Fruit fly (Drosophila melanogaster) whole organism, embryonic: ENCODE measurements around the gene east.

Experiments used
- Atf3 ChIP-seq: fragments of 200-800 bp; sonication (Bioruptor generic); optimal IDR thresholded peaks from 3 replicates; lab custom pipeline; 2016; ENCODE audit warnings: missing biosample characterization, missing genetic modification characterization
- Atf6 ChIP-seq: fragments of 200-800 bp; sonication (Bioruptor generic); IDR thresholded peaks from 2 replicates; pipeline ENCODE4 v1.3.6; 2022; ENCODE audit warnings: missing biosample characterization, missing genetic modification characterization
- BtbVII ChIP-seq: fragments of 200-800 bp; sonication (Bioruptor generic); optimal IDR thresholded peaks from 3 replicates; lab custom pipeline; 2017; ENCODE audit warnings: missing biosample characterization, mild to moderate bottlenecking, missing genetic modification characterization
- CG1024 ChIP-seq: fragments of 200-800 bp; sonication (Bioruptor generic); IDR thresholded peaks from 2 replicates; pipeline ENCODE4 v1.3.6; 2022; ENCODE audit warnings: missing biosample characterization, missing genetic modification characterization
- CG11695 ChIP-seq: fragments of 200-800 bp; sonication (Bioruptor generic); IDR thresholded peaks from 3 replicates; pipeline ENCODE4 v1.3.6; 2022; ENCODE audit warnings: missing biosample characterization, missing genetic modification characterization
- CG12299 ChIP-seq: fragments of 200-800 bp; sonication (Bioruptor generic); optimal IDR thresholded peaks from 2 replicates; lab custom pipeline; 2018; ENCODE audit warnings: missing biosample characterization, mild to moderate bottlenecking, missing genetic modification characterization
- CG12744 ChIP-seq: fragments of 200-800 bp; sonication (Bioruptor generic); optimal IDR thresholded peaks from 2 replicates; lab custom pipeline; 2016; ENCODE audit warnings: missing biosample characterization, missing genetic modification characterization
- CG14014 ChIP-seq: fragments of 200-800 bp; sonication (Bioruptor generic); IDR thresholded peaks from 2 replicates; pipeline ENCODE4 v1.3.6; 2022; ENCODE audit warnings: missing biosample characterization, missing genetic modification characterization
- CG15514 ChIP-seq: fragments of 200-800 bp; sonication (Bioruptor generic); optimal IDR thresholded peaks from 3 replicates; lab custom pipeline; 2017; ENCODE audit warnings: missing biosample characterization, missing genetic modification characterization, mild to moderate bottlenecking, moderate library complexity, missing genetic modification reagents
- CG1832 ChIP-seq: fragments of 200-800 bp; sonication (Bioruptor generic); optimal IDR thresholded peaks from 2 replicates; lab custom pipeline; 2017; ENCODE audit warnings: missing biosample characterization, mild to moderate bottlenecking, missing genetic modification characterization, inconsistent platforms
- CG31365 ChIP-seq: fragments of 200-800 bp; sonication (Bioruptor generic); optimal IDR thresholded peaks from 2 replicates; lab custom pipeline; 2018; ENCODE audit warnings: missing biosample characterization, mild to moderate bottlenecking, missing genetic modification characterization
- CG4282 ChIP-seq: fragments of 200-800 bp; sonication (Bioruptor generic); optimal IDR thresholded peaks from 2 replicates; lab custom pipeline; 2016; ENCODE audit warnings: missing biosample characterization, missing genetic modification characterization
- CG5180 ChIP-seq: fragments of 200-800 bp; sonication (Bioruptor generic); optimal IDR thresholded peaks from 3 replicates; lab custom pipeline; 2017; ENCODE audit warnings: missing biosample characterization, missing genetic modification characterization, mild to moderate bottlenecking, moderate library complexity, missing genetic modification reagents
- CG7357 ChIP-seq: fragments of 200-800 bp; sonication (Bioruptor generic); IDR thresholded peaks from 3 replicates; pipeline ENCODE4 v1.3.6; 2022; ENCODE audit warnings: missing biosample characterization, missing genetic modification characterization
- CG8388 ChIP-seq: fragments of 200-800 bp; sonication (Bioruptor generic); optimal IDR thresholded peaks from 2 replicates; lab custom pipeline; 2019; ENCODE audit warnings: missing biosample characterization, mild to moderate bottlenecking, missing genetic modification characterization, moderate library complexity
- CG8924 ChIP-seq: fragments of 200-800 bp; optimal IDR thresholded peaks from 3 replicates; lab custom pipeline; 2019; ENCODE audit warnings: missing biosample characterization, mild to moderate bottlenecking, missing genetic modification characterization, moderate library complexity
- CTCF ChIP-seq: fragments of 200-800 bp; sonication (Bioruptor generic); optimal IDR thresholded peaks from 2 replicates; lab custom pipeline; 2017; ENCODE audit warnings: missing biosample characterization, mild to moderate bottlenecking, missing genetic modification characterization, moderate library complexity
- HmgD ChIP-seq: fragments of 200-800 bp; sonication (Bioruptor generic); optimal IDR thresholded peaks from 3 replicates; lab custom pipeline; 2016; ENCODE audit warnings: missing biosample characterization, missing genetic modification characterization
- Hmx ChIP-seq: fragments of 200-800 bp; sonication (Bioruptor generic); optimal IDR thresholded peaks from 2 replicates; lab custom pipeline; 2016; ENCODE audit warnings: missing biosample characterization, missing genetic modification characterization
- MBD-R2 ChIP-seq: fragments of 200-800 bp; sonication (Bioruptor generic); IDR thresholded peaks from 2 replicates; pipeline ENCODE4 v1.3.6; 2022; ENCODE audit warnings: missing biosample characterization, missing genetic modification characterization
- Oli ChIP-seq: fragments of 200-800 bp; sonication (Bioruptor generic); optimal IDR thresholded peaks from 2 replicates; lab custom pipeline; 2018; ENCODE audit warnings: missing biosample characterization, mild to moderate bottlenecking, missing genetic modification characterization, moderate library complexity
- Spps ChIP-seq: fragments of 200-800 bp; sonication (Bioruptor generic); optimal IDR thresholded peaks from 2 replicates; lab custom pipeline; 2018; ENCODE audit warnings: missing biosample characterization, mild to moderate bottlenecking, missing genetic modification characterization
- Sry-β ChIP-seq: fragments of 200-800 bp; sonication (Bioruptor generic); optimal IDR thresholded peaks from 2 replicates; lab custom pipeline; 2018; ENCODE audit warnings: missing biosample characterization, mild to moderate bottlenecking, missing genetic modification characterization, moderate library complexity
- Sry-δ ChIP-seq: fragments of 200-800 bp; sonication (Bioruptor generic); optimal IDR thresholded peaks from 2 replicates; lab custom pipeline; 2016; ENCODE audit warnings: missing biosample characterization, missing genetic modification characterization
- YL-1 ChIP-seq: fragments of 200-800 bp; sonication (Bioruptor generic); optimal IDR thresholded peaks from 3 replicates; lab custom pipeline; 2017; ENCODE audit warnings: missing biosample characterization, mild to moderate bottlenecking, missing genetic modification characterization
- abd-A ChIP-seq: fragments of 200-800 bp; sonication (Bioruptor generic); optimal IDR thresholded peaks from 3 replicates; lab custom pipeline; 2019; ENCODE audit warnings: missing biosample characterization, mild to moderate bottlenecking, missing genetic modification characterization, moderate library complexity
- amos ChIP-seq: fragments of 200-800 bp; sonication (Bioruptor generic); IDR thresholded peaks from 2 replicates; pipeline ENCODE4 v1.3.6; 2022; ENCODE audit warnings: missing biosample characterization, missing genetic modification characterization; ENCODE audit not compliant: partially characterized antibody
- ato ChIP-seq: fragments of 200-800 bp; sonication (Bioruptor generic); IDR thresholded peaks from 2 replicates; pipeline ENCODE4 v1.3.6; 2022; ENCODE audit warnings: missing biosample characterization, missing genetic modification characterization; ENCODE audit not compliant: partially characterized antibody
- chinmo ChIP-seq: fragments of 200-800 bp; sonication (Bioruptor generic); IDR thresholded peaks from 4 replicates; pipeline ENCODE4 v1.3.6; 2022; ENCODE audit warnings: missing biosample characterization, missing genetic modification characterization; ENCODE audit not compliant: partially characterized antibody
- ci ChIP-seq: fragments of 200-800 bp; sonication (Bioruptor generic); IDR thresholded peaks from 3 replicates; pipeline ENCODE4 v1.3.6; 2022; ENCODE audit warnings: missing biosample characterization, missing genetic modification characterization
- crc ChIP-seq: fragments of 200-800 bp; sonication (Bioruptor generic); optimal IDR thresholded peaks from 2 replicates; lab custom pipeline; 2016; ENCODE audit warnings: missing biosample characterization, missing genetic modification characterization
- crol ChIP-seq: fragments of 200-800 bp; sonication (Bioruptor generic); IDR thresholded peaks from 2 replicates; pipeline ENCODE4 v1.3.6; 2022; ENCODE audit warnings: missing biosample characterization, missing genetic modification characterization
- danr ChIP-seq: fragments of 200-800 bp; sonication (Bioruptor generic); IDR thresholded peaks from 2 replicates; pipeline ENCODE4 v1.3.6; 2022; ENCODE audit warnings: missing biosample characterization, missing genetic modification characterization
- ems ChIP-seq: fragments of 200-800 bp; sonication (Bioruptor generic); optimal IDR thresholded peaks from 3 replicates; lab custom pipeline; 2016; ENCODE audit warnings: missing biosample characterization, missing genetic modification characterization
- gem ChIP-seq: fragments of 200-800 bp; sonication (Bioruptor generic); optimal IDR thresholded peaks from 2 replicates; lab custom pipeline; 2019; ENCODE audit warnings: missing biosample characterization, mild to moderate bottlenecking, missing genetic modification characterization, moderate library complexity
- gfzf ChIP-seq: fragments of 200-800 bp; sonication (Bioruptor generic); optimal IDR thresholded peaks from 2 replicates; lab custom pipeline; 2016; ENCODE audit warnings: missing biosample characterization, mild to moderate bottlenecking, missing genetic modification characterization, moderate library complexity
- hbn ChIP-seq: fragments of 200-800 bp; sonication (Bioruptor generic); IDR thresholded peaks from 2 replicates; pipeline ENCODE4 v1.3.6; 2022; ENCODE audit warnings: missing biosample characterization, missing genetic modification characterization; ENCODE audit not compliant: partially characterized antibody
- nau ChIP-seq: fragments of 200-800 bp; sonication (Bioruptor generic); optimal IDR thresholded peaks from 3 replicates; lab custom pipeline; 2017; ENCODE audit warnings: missing biosample characterization, mild to moderate bottlenecking, missing genetic modification characterization, missing genetic modification reagents
- oc ChIP-seq: fragments of 200-800 bp; sonication (Bioruptor generic); optimal IDR thresholded peaks from 2 replicates; lab custom pipeline; 2018; ENCODE audit warnings: missing biosample characterization, mild to moderate bottlenecking, missing genetic modification characterization, moderate library complexity
- otp ChIP-seq: fragments of 200-800 bp; sonication (Bioruptor generic); IDR thresholded peaks from 3 replicates; pipeline ENCODE4, ENCODE4 v1.3.6; 2022; ENCODE audit warnings: missing biosample characterization, missing genetic modification characterization
- pho ChIP-seq: fragments of 200-800 bp; sonication (Bioruptor generic); optimal IDR thresholded peaks from 2 replicates; lab custom pipeline; 2016; ENCODE audit warnings: missing biosample characterization, missing genetic modification characterization
- psq ChIP-seq: fragments of 200-800 bp; sonication (Bioruptor generic); optimal IDR thresholded peaks from 2 replicates; lab custom pipeline; 2017; ENCODE audit warnings: missing biosample characterization, missing genetic modification characterization
- salm ChIP-seq: fragments of 200-800 bp; sonication (Bioruptor generic); optimal IDR thresholded peaks from 2 replicates; lab custom pipeline; 2018; ENCODE audit warnings: missing biosample characterization, mild to moderate bottlenecking, missing genetic modification characterization
- schlank ChIP-seq: fragments of 200-800 bp; sonication (Bioruptor generic); optimal IDR thresholded peaks from 2 replicates; lab custom pipeline; 2018; ENCODE audit warnings: missing biosample characterization, mild to moderate bottlenecking, missing genetic modification characterization
- slbo ChIP-seq: fragments of 200-800 bp; sonication (Bioruptor generic); IDR thresholded peaks from 2 replicates; pipeline ENCODE4 v1.3.6; 2022; ENCODE audit warnings: missing biosample characterization, missing genetic modification characterization
- stc ChIP-seq: fragments of 200-800 bp; sonication (Bioruptor generic); IDR thresholded peaks from 2 replicates; pipeline ENCODE4 v1.3.6; 2022; ENCODE audit warnings: missing biosample characterization, missing genetic modification characterization
- stwl ChIP-seq: fragments of 200-800 bp; sonication (Bioruptor generic); optimal IDR thresholded peaks from 3 replicates; lab custom pipeline; 2018; ENCODE audit warnings: missing biosample characterization, mild to moderate bottlenecking, missing genetic modification characterization, moderate library complexity
- twi ChIP-seq: fragments of 200-800 bp; optimal IDR thresholded peaks from 2 replicates; lab custom pipeline; 2019; ENCODE audit warnings: missing biosample characterization, mild to moderate bottlenecking, missing genetic modification characterization, moderate library complexity
- usp ChIP-seq: fragments of >200 bp; optimal IDR thresholded peaks from 2 replicates; lab custom pipeline; 2017; ENCODE audit warnings: missing biosample characterization, missing genetic modification characterization

The east gene

dm6 chrX:2071878-2072817 is 61.5 kb downstream of the east start, which contains the start of gene Rtca (continued):
- TF ChIP-seq stwl, result no peak
- peak; percentile 72 for TF ChIP-seq BtbVII (GFP tag; lab: Kevin White, UChicago)
- TF ChIP-seq CG8924 (tag; lab: Kevin White, UChicago), result peak; percentile 62
- no peak for TF ChIP-seq gfzf (GFP tag; lab: Kevin White, UChicago)
- peak; percentile 57 for TF ChIP-seq ems (GFP tag; lab: Kevin White, UChicago)
- no peak for TF ChIP-seq salm (tag; lab: Kevin White, UChicago)
- no peak for TF ChIP-seq CTCF (GFP tag; lab: Kevin White, UChicago)
- peak; percentile 67 for TF ChIP-seq CG11695 (GFP tag; lab: Robert Waterston, UW)
- TF ChIP-seq CG8388 (GFP tag; lab: Kevin White, UChicago), result peak; percentile 40
- peak; percentile 41 for TF ChIP-seq CG5180
- no peak for TF ChIP-seq Atf3 (GFP tag; lab: Kevin White, UChicago)
- no peak for TF ChIP-seq ato
- peak; percentile 54 for TF ChIP-seq CG12299 (tag; lab: Kevin White, UChicago)
- no peak for TF ChIP-seq Hmx
- TF ChIP-seq Atf6 (GFP tag; lab: Robert Waterston, UW), result peak; percentile 68
- peak; percentile 48; the same call in 1 of the 2 replicates for TF ChIP-seq danr (GFP tag; lab: Robert Waterston, UW)
- TF ChIP-seq otp (GFP tag; lab: Robert Waterston, UW), result peak; percentile 51; the same call in 1 of the 3 replicates
- peak; percentile 37 for TF ChIP-seq CG12744 (GFP tag; lab: Kevin White, UChicago)
- peak; percentile 27 for TF ChIP-seq HmgD
- TF ChIP-seq slbo (GFP tag; lab: Robert Waterston, UW), result peak; percentile 77
- 0 out of 4 replicates have a peak, but pooled peaks have one; percentile 43 for TF ChIP-seq chinmo
- TF ChIP-seq CG31365 (tag; lab: Kevin White, UChicago), result peak; percentile 16
- TF ChIP-seq abd-A (tag; lab: Kevin White, UChicago), result peak; percentile 6
- peak; percentile 23; the same call in 1 of the 2 replicates for TF ChIP-seq amos (GFP tag; lab: Robert Waterston, UW)
- peak; percentile 17 for TF ChIP-seq Sry-δ
- TF ChIP-seq hbn, result no peak
- TF ChIP-seq gem (tag; lab: Kevin White, UChicago), result peak; percentile 78
- peak; percentile 77 for TF ChIP-seq Oli (tag; lab: Kevin White, UChicago)
- TF ChIP-seq twi, result no peak
- TF ChIP-seq ci (GFP tag; lab: Robert Waterston, UW), result peak; percentile 52; the same call in 1 of the 3 replicates
- no peak for TF ChIP-seq crol (GFP tag; lab: Robert Waterston, UW)
- TF ChIP-seq oc, result no peak
- peak; percentile 13 for TF ChIP-seq CG4282 (GFP tag; lab: Kevin White, UChicago)
- peak; percentile 57; the same call in 1 of the 2 replicates for TF ChIP-seq stc (GFP tag; lab: Robert Waterston, UW)
- peak; percentile 47 for TF ChIP-seq crc (GFP tag; lab: Kevin White, UChicago)
- no peak for TF ChIP-seq usp (GFP tag; lab: Kevin White, UChicago)
- no peak for TF ChIP-seq CG1024 (GFP tag; lab: Robert Waterston, UW)
- TF ChIP-seq schlank (tag; lab: Kevin White, UChicago), result peak; percentile 43
- TF ChIP-seq CG14014 (GFP tag; lab: Robert Waterston, UW), result peak; percentile 72
- peak; percentile 20 for TF ChIP-seq YL-1
- TF ChIP-seq Sry-β, result no peak
- TF ChIP-seq nau (GFP tag; lab: Kevin White, UChicago), result peak; percentile 8
- TF ChIP-seq psq (GFP tag; lab: Kevin White, UChicago), result no peak
- TF ChIP-seq CG1832 (GFP tag; lab: Kevin White, UChicago), result no peak
- TF ChIP-seq CG15514, result peak; percentile 73
- peak; percentile 69 for TF ChIP-seq pho (GFP tag; lab: Kevin White, UChicago)
- no peak for TF ChIP-seq Spps (tag; lab: Kevin White, UChicago)
- no peak for TF ChIP-seq CG7357 (GFP tag; lab: Robert Waterston, UW)
- peak; percentile 43; the same call in 1 of the 2 replicates for TF ChIP-seq MBD-R2 (GFP tag; lab: Robert Waterston, UW)
